Fruit fly (Drosophila melanogaster): ENCODE measurements around the gene CG12523.

Gene CG12523

dm6 chr3L:10769218-10770018, 31.6 kb upstream of the CG12523 start (continued):
- TF ChIP-seq CG13775 (GFP tag; optimal IDR thresholded peaks at IDR 0.05) (peak; percentile 93), mam (GFP tag; optimal IDR thresholded peaks at IDR 0.05) (peak; percentile 5), ken (GFP tag; IDR thresholded peaks at IDR 0.05) (peak; percentile 72; the same call in 2 of the 3 replicates), CG18764 (GFP tag; optimal IDR thresholded peaks at IDR 0.05) (peak; percentile 82), CG32767 (GFP tag; IDR thresholded peaks at IDR 0.05) (peak; percentile 76; the same call in 1 of the 2 replicates), crol (GFP tag; IDR thresholded peaks at IDR 0.05) (peak; percentile 83), CG8281 (tag; optimal IDR thresholded peaks at IDR 0.05) (peak; percentile 55), Chrac-16 (GFP tag; optimal IDR thresholded peaks at IDR 0.05) (peak; percentile 93), ham (GFP tag; IDR thresholded peaks at IDR 0.05) (no peak), tap (tag; optimal IDR thresholded peaks at IDR 0.05) (peak; percentile 90), Lpt (GFP tag; optimal IDR thresholded peaks at IDR 0.05) (no peak), CG12104 (GFP tag; optimal IDR thresholded peaks at IDR 0.05) (peak; percentile 83), C15 (GFP tag; IDR thresholded peaks at IDR 0.05) (no peak), Hey (tag; optimal IDR thresholded peaks at IDR 0.05) (peak; percentile 19), tll (GFP tag; optimal IDR thresholded peaks at IDR 0.05) (no peak), Xrp1 (GFP tag; IDR thresholded peaks at IDR 0.05) (peak; percentile 99), CG11247 (GFP tag; IDR thresholded peaks at IDR 0.05) (peak; percentile 72), shn (GFP tag; optimal IDR thresholded peaks at IDR 0.05) (no peak), Hr78 (GFP tag; optimal IDR thresholded peaks at IDR 0.05) (peak in 1 of 2 experiments; percentile 90), CG6683 (GFP tag; optimal IDR thresholded peaks at IDR 0.05) (peak; percentile 57), ssp (GFP tag; IDR thresholded peaks at IDR 0.05) (peak; percentile 81), tx (GFP tag; optimal IDR thresholded peaks at IDR 0.05) (no peak), ac (GFP tag; optimal IDR thresholded peaks at IDR 0.05) (peak; percentile 93), CG1602 (GFP tag; optimal IDR thresholded peaks at IDR 0.05) (peak; percentile 91), CG6791 (GFP tag; IDR thresholded peaks at IDR 0.05; ENCODE audit: partially characterized antibody) (no peak), sc (optimal IDR thresholded peaks at IDR 0.05) (no peak), sc (GFP tag; optimal IDR thresholded peaks at IDR 0.05) (peak; percentile 89), odd (GFP tag; optimal IDR thresholded peaks at IDR 0.05) (peak; percentile 75), CG15269 (tag; optimal IDR thresholded peaks at IDR 0.05) (peak; percentile 71), CG8359 (GFP tag; optimal IDR thresholded peaks at IDR 0.05; ENCODE audit: borderline replicate concordance) (peak; percentile 88), Vsx1 (GFP tag; optimal IDR thresholded peaks at IDR 0.05) (peak; percentile 79), CG8924 (tag; optimal IDR thresholded peaks at IDR 0.05) (peak; percentile 97), CG10209 (GFP tag; optimal IDR thresholded peaks at IDR 0.05) (peak; percentile 90), HLHmδ (GFP tag; optimal IDR thresholded peaks at IDR 0.05) (no peak), jigr1 (GFP tag; IDR thresholded peaks at IDR 0.05) (peak; percentile 62; the same call in 1 of the 3 replicates), dysf (GFP tag; IDR thresholded peaks at IDR 0.05) (peak; percentile 71; the same call in 2 of the 3 replicates), B-H1 (GFP tag; IDR thresholded peaks at IDR 0.05) (peak; percentile 73), CG31365 (tag; optimal IDR thresholded peaks at IDR 0.05) (peak; percentile 23), gt (GFP tag; IDR thresholded peaks at IDR 0.05) (peak; percentile 86), CG17829 (tag; optimal IDR thresholded peaks at IDR 0.05) (peak; percentile 99), ems (GFP tag; optimal IDR thresholded peaks at IDR 0.05) (peak; percentile 59), Sin3A (optimal IDR thresholded peaks at IDR 0.05) (no peak), CG30403 (GFP tag; optimal IDR thresholded peaks at IDR 0.05) (peak; percentile 82), CG5953 (GFP tag; IDR thresholded peaks at IDR 0.05) (peak; percentile 57; the same call in 1 of the 2 replicates), pum (GFP tag; optimal IDR thresholded peaks at IDR 0.05) (peak; percentile 31), CG15479 (GFP tag; optimal IDR thresholded peaks at IDR 0.05) (peak; percentile 68), MTF-1 (GFP tag; optimal IDR thresholded peaks at IDR 0.05; ENCODE audit: borderline replicate concordance) (no peak), CkIIα-i1 (GFP tag; IDR thresholded peaks at IDR 0.05) (no peak), CG30431 (GFP tag; optimal IDR thresholded peaks at IDR 0.05) (peak; percentile 82)
